Fruit fly (Drosophila melanogaster) Kc167 (cell line): Measurements from ENCODE around the gene Tspo.

ENCODE experiments used
- Myc ChIP-seq: fragments of >200 bp; optimal IDR thresholded peaks from 2 replicates; lab custom pipeline; 2017; ENCODE audit warnings: missing external identifiers
- Sin3A ChIP-seq: fragments of >200 bp; optimal IDR thresholded peaks from 2 replicates; lab custom pipeline; 2018; ENCODE audit warnings: missing external identifiers
- h ChIP-seq: fragments of >200 bp; optimal IDR thresholded peaks from 3 replicates; lab custom pipeline; 2018; ENCODE audit warnings: missing external identifiers
- insv ChIP-seq: fragments of >200 bp; optimal IDR thresholded peaks from 3 replicates; lab custom pipeline; 2018; ENCODE audit warnings: missing external identifiers
- psq ChIP-seq: fragments of >200 bp; optimal IDR thresholded peaks from 2 replicates; lab custom pipeline; 2017; ENCODE audit warnings: missing external identifiers
- ttk ChIP-seq: sonication (Bioruptor generic); optimal IDR thresholded peaks from 2 replicates; lab custom pipeline; 2017; ENCODE audit warnings: missing external identifiers

dm6 chr2L:591511-591910 is 32.1 kb downstream of the Tspo start:
- no peak for TF ChIP-seq Myc (lab: Kevin White, UChicago)
- TF ChIP-seq psq (lab: Kevin White, UChicago) = no peak
- no peak for TF ChIP-seq Sin3A
- no peak for TF ChIP-seq insv (lab: Kevin White, UChicago)
- no peak for TF ChIP-seq h
- TF ChIP-seq ttk (lab: Kevin White, UChicago) = no peak
